Fruit fly (Drosophila melanogaster) whole organism, embryonic: ENCODE data around the gene tth.
A peak's percentile ranks its signal among the peaks of the same experiment; 100 is the strongest.

Experiments
- Atf6 ChIP-seq: fragments of 200-800 bp; sonication (Bioruptor generic); IDR thresholded peaks from 2 replicates; pipeline ENCODE4 v1.3.6; 2022; ENCODE audit warnings: missing biosample characterization, missing genetic modification characterization
- B-H2 ChIP-seq: fragments of 200-800 bp; sonication (Bioruptor generic); optimal IDR thresholded peaks from 2 replicates; lab custom pipeline; 2018; ENCODE audit warnings: missing biosample characterization, mild to moderate bottlenecking, missing genetic modification characterization
- BtbVII ChIP-seq: fragments of 200-800 bp; sonication (Bioruptor generic); optimal IDR thresholded peaks from 3 replicates; lab custom pipeline; 2017; ENCODE audit warnings: missing biosample characterization, mild to moderate bottlenecking, missing genetic modification characterization
- CG12659 ChIP-seq: fragments of 200-800 bp; sonication (Bioruptor generic); optimal IDR thresholded peaks from 3 replicates; lab custom pipeline; 2017; ENCODE audit warnings: mild to moderate bottlenecking, missing biosample characterization, missing genetic modification reagents, missing genetic modification characterization
- CG12942 ChIP-seq: fragments of 200-800 bp; sonication (Bioruptor generic); optimal IDR thresholded peaks from 3 replicates; lab custom pipeline; 2016; ENCODE audit warnings: missing biosample characterization, missing genetic modification characterization
- CG13287 ChIP-seq: fragments of 200-800 bp; sonication (Bioruptor generic); IDR thresholded peaks from 2 replicates; pipeline ENCODE4 v1.3.6; 2022; ENCODE audit warnings: missing biosample characterization, missing genetic modification characterization; ENCODE audit not compliant: partially characterized antibody
- CG16813 ChIP-seq: fragments of 200-800 bp; sonication (Bioruptor generic); IDR thresholded peaks from 3 replicates; pipeline ENCODE4 v1.3.6; 2022; ENCODE audit warnings: missing biosample characterization, missing genetic modification characterization; ENCODE audit not compliant: partially characterized antibody
- CG18262 ChIP-seq: fragments of 200-800 bp; optimal IDR thresholded peaks from 3 replicates; lab custom pipeline; 2019; ENCODE audit warnings: missing biosample characterization, mild to moderate bottlenecking, missing genetic modification characterization, moderate library complexity
- CG18619 ChIP-seq: fragments of 200-800 bp; sonication (Bioruptor generic); optimal IDR thresholded peaks from 3 replicates; lab custom pipeline; 2017; ENCODE audit warnings: missing biosample characterization, mild to moderate bottlenecking, missing genetic modification characterization
- CG2120 ChIP-seq: fragments of 200-800 bp; sonication (Bioruptor generic); optimal IDR thresholded peaks from 3 replicates; lab custom pipeline; 2016; ENCODE audit warnings: missing biosample characterization, missing genetic modification characterization
- CG2875 ChIP-seq: fragments of 200-800 bp; sonication (Bioruptor generic); optimal IDR thresholded peaks from 2 replicates; lab custom pipeline; 2017; ENCODE audit warnings: missing biosample characterization, mild to moderate bottlenecking, missing genetic modification characterization, missing genetic modification reagents
- CG30020 ChIP-seq: fragments of 200-800 bp; optimal IDR thresholded peaks from 2 replicates; lab custom pipeline; 2019; ENCODE audit warnings: missing biosample characterization, mild to moderate bottlenecking, missing genetic modification characterization, moderate library complexity
- CG43689 ChIP-seq: fragments of 200-800 bp; sonication (Bioruptor generic); IDR thresholded peaks from 2 replicates; pipeline ENCODE4 v1.3.6; 2022; ENCODE audit warnings: missing biosample characterization, missing genetic modification characterization
- CG6689 ChIP-seq: fragments of 200-800 bp; sonication (Bioruptor generic); IDR thresholded peaks from 2 replicates; pipeline ENCODE4 v1.3.6; 2022; ENCODE audit warnings: missing biosample characterization, missing genetic modification characterization
- CG7786 ChIP-seq: fragments of 200-800 bp; sonication (Bioruptor generic); optimal IDR thresholded peaks from 2 replicates; lab custom pipeline; 2016; ENCODE audit warnings: missing biosample characterization, missing genetic modification characterization
- CG9797 ChIP-seq: fragments of 200-800 bp; sonication (Bioruptor generic); optimal IDR thresholded peaks from 3 replicates; lab custom pipeline; 2018; ENCODE audit warnings: missing biosample characterization, mild to moderate bottlenecking, missing genetic modification characterization
- Drgx ChIP-seq: fragments of 200-800 bp; sonication (Bioruptor generic); IDR thresholded peaks from 2 replicates; pipeline ENCODE4 v1.3.6; 2022; ENCODE audit warnings: missing biosample characterization, missing genetic modification characterization
- E2f2 ChIP-seq: fragments of 200-800 bp; sonication (Bioruptor generic); IDR thresholded peaks from 2 replicates; pipeline ENCODE4 v1.3.6; 2022; ENCODE audit warnings: missing biosample characterization, missing genetic modification characterization
- H2.0 ChIP-seq: fragments of 200-800 bp; sonication (Bioruptor generic); IDR thresholded peaks from 2 replicates; pipeline ENCODE4 v1.3.6; 2022; ENCODE audit warnings: missing biosample characterization, missing genetic modification characterization
- HLH54F ChIP-seq: fragments of 200-800 bp; sonication (Bioruptor generic); optimal IDR thresholded peaks from 3 replicates; lab custom pipeline; 2016; ENCODE audit warnings: missing biosample characterization, missing genetic modification characterization
- Hey ChIP-seq: fragments of 200-800 bp; sonication (Bioruptor generic); optimal IDR thresholded peaks from 3 replicates; lab custom pipeline; 2018; ENCODE audit warnings: missing biosample characterization, mild to moderate bottlenecking, missing genetic modification characterization
- Hr3 ChIP-seq: fragments of 200-800 bp; sonication (Bioruptor generic); optimal IDR thresholded peaks from 3 replicates; lab custom pipeline; 2016; ENCODE audit warnings: missing biosample characterization, missing genetic modification characterization
- Max ChIP-seq: fragments of 200-800 bp; sonication (Bioruptor generic); optimal IDR thresholded peaks from 2 replicates; lab custom pipeline; 2016; ENCODE audit warnings: missing biosample characterization, mild to moderate bottlenecking, missing genetic modification characterization
- Optix ChIP-seq: fragments of 200-800 bp; sonication (Bioruptor generic); IDR thresholded peaks from 3 replicates; pipeline ENCODE4 v1.3.6; 2022; ENCODE audit warnings: missing biosample characterization, missing genetic modification characterization
- PHDP ChIP-seq: fragments of 200-800 bp; sonication (Bioruptor generic); optimal IDR thresholded peaks from 3 replicates; lab custom pipeline; 2018; ENCODE audit warnings: missing biosample characterization, mild to moderate bottlenecking, missing genetic modification characterization, moderate library complexity
- Ssrp ChIP-seq: fragments of 200-800 bp; sonication (Bioruptor generic); optimal IDR thresholded peaks from 2 replicates; lab custom pipeline; 2018; ENCODE audit warnings: missing biosample characterization, mild to moderate bottlenecking, missing genetic modification characterization, moderate library complexity
- Xbp1 ChIP-seq: fragments of 200-800 bp; sonication (Bioruptor generic); optimal IDR thresholded peaks from 3 replicates; lab custom pipeline; 2016; ENCODE audit warnings: missing biosample characterization, mild to moderate bottlenecking, missing genetic modification characterization
- bsh ChIP-seq, 2 experiments: fragments of 200-800 bp; sonication (Bioruptor generic); optimal IDR thresholded peaks; 2 replicates each; lab custom pipeline; 2017 to 2018; ENCODE audit warnings: mild to moderate bottlenecking in 2 of 2, missing biosample characterization in 2 of 2, missing genetic modification characterization in 2 of 2, moderate library complexity in 1 of 2
- btn ChIP-seq: fragments of 200-800 bp; sonication (Bioruptor generic); optimal IDR thresholded peaks from 2 replicates; lab custom pipeline; 2016; ENCODE audit warnings: missing biosample characterization, missing genetic modification characterization
- chn ChIP-seq: fragments of 200-800 bp; sonication (Bioruptor generic); optimal IDR thresholded peaks from 2 replicates; lab custom pipeline; 2016; ENCODE audit warnings: missing biosample characterization, missing genetic modification characterization
- danr ChIP-seq: fragments of 200-800 bp; sonication (Bioruptor generic); IDR thresholded peaks from 2 replicates; pipeline ENCODE4 v1.3.6; 2022; ENCODE audit warnings: missing biosample characterization, missing genetic modification characterization
- dmrt11E ChIP-seq: fragments of 200-800 bp; sonication (Bioruptor generic); optimal IDR thresholded peaks from 3 replicates; lab custom pipeline; 2018; ENCODE audit warnings: missing biosample characterization, mild to moderate bottlenecking, missing genetic modification characterization, moderate library complexity
- dysf ChIP-seq: fragments of 200-800 bp; sonication (Bioruptor generic); IDR thresholded peaks from 3 replicates; pipeline ENCODE4 v1.3.6; 2022; ENCODE audit warnings: missing biosample characterization, missing genetic modification characterization
- fd3F ChIP-seq: fragments of 200-800 bp; sonication (Bioruptor generic); optimal IDR thresholded peaks from 2 replicates; lab custom pipeline; 2018; ENCODE audit warnings: missing biosample characterization, mild to moderate bottlenecking, missing genetic modification characterization, moderate library complexity
- hb ChIP-seq: fragments of 200-800 bp; sonication (Bioruptor generic); IDR thresholded peaks from 3 replicates; pipeline ENCODE4 v1.3.6; 2022; ENCODE audit warnings: missing biosample characterization, missing genetic modification characterization; ENCODE audit not compliant: partially characterized antibody
- jigr1 ChIP-seq: fragments of 200-800 bp; sonication (Bioruptor generic); IDR thresholded peaks from 3 replicates; pipeline ENCODE4 v1.3.6; 2022; ENCODE audit warnings: missing biosample characterization, missing genetic modification characterization
- ken ChIP-seq: fragments of 200-800 bp; sonication (Bioruptor generic); IDR thresholded peaks from 3 replicates; pipeline ENCODE4 v1.3.6; 2022; ENCODE audit warnings: missing biosample characterization, missing genetic modification characterization
- nerfin-2 ChIP-seq: fragments of 200-800 bp; sonication (Bioruptor generic); IDR thresholded peaks from 2 replicates; pipeline ENCODE4 v1.3.6; 2022; ENCODE audit warnings: missing biosample characterization, missing genetic modification characterization; ENCODE audit not compliant: partially characterized antibody
- org-1 ChIP-seq: fragments of 200-800 bp; sonication (Bioruptor generic); optimal IDR thresholded peaks from 2 replicates; lab custom pipeline; 2017; ENCODE audit warnings: missing biosample characterization, missing genetic modification characterization
- otp ChIP-seq: fragments of 200-800 bp; sonication (Bioruptor generic); IDR thresholded peaks from 3 replicates; pipeline ENCODE4, ENCODE4 v1.3.6; 2022; ENCODE audit warnings: missing biosample characterization, missing genetic modification characterization
- pros ChIP-seq: fragments of 200-800 bp; sonication (Bioruptor generic); optimal IDR thresholded peaks from 3 replicates; lab custom pipeline; 2019; ENCODE audit warnings: missing biosample characterization, mild to moderate bottlenecking, missing genetic modification characterization, moderate library complexity
- ro ChIP-seq: fragments of 200-800 bp; sonication (Bioruptor generic); IDR thresholded peaks from 2 replicates; pipeline ENCODE4 v1.3.6; 2022; ENCODE audit warnings: missing biosample characterization, missing genetic modification characterization
- slbo ChIP-seq: fragments of 200-800 bp; sonication (Bioruptor generic); IDR thresholded peaks from 2 replicates; pipeline ENCODE4 v1.3.6; 2022; ENCODE audit warnings: missing biosample characterization, missing genetic modification characterization
- trem ChIP-seq: fragments of 200-800 bp; optimal IDR thresholded peaks from 3 replicates; lab custom pipeline; 2019; ENCODE audit warnings: missing biosample characterization, mild to moderate bottlenecking, missing genetic modification characterization, moderate library complexity

The tth gene

DNA sequence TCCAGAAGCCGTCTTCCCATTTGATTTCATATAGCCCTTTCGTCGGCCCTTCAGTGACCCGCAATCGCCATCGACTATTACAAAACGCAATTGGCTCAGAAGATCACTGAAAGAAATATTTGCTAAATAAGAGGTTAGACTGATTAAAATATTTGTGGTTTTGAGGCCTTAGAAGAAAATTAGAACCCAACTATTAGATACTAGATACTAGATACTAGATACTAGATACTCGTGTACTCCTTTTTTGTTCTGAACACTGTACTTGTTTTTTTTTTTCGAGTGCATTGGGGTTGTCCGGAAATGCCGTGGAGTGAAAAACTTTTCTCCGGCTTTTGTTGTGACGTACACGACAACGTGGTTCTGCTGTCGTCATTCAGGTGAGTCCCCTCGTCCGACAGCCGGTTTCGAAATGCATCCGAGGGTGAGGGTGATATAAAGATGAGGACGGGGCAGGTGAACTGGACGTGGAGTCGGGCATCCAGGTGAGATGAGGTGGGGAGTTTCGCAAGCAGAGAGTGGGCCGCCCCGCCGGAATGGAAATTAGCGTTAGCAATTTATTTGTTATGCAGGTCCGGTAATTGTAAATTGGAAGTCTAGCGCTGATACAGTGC lies 14.0 kb upstream of the tth start (continued):
- TF ChIP-seq E2f2 (GFP tag; lab: Robert Waterston, UW) = no peak
- TF ChIP-seq ken (GFP tag; lab: Robert Waterston, UW) = no peak
- no peak for TF ChIP-seq BtbVII
- peak; percentile 41 for TF ChIP-seq Xbp1
- TF ChIP-seq Hey (tag; lab: Kevin White, UChicago) = no peak
- TF ChIP-seq CG30020 (tag; lab: Kevin White, UChicago) = no peak
- TF ChIP-seq hb (GFP tag; lab: Robert Waterston, UW) = no peak
- peak; percentile 17 for TF ChIP-seq chn (GFP tag; lab: Kevin White, UChicago)
- TF ChIP-seq CG16813 (GFP tag; lab: Robert Waterston, UW) = no peak
- TF ChIP-seq otp (GFP tag; lab: Robert Waterston, UW) = 0 out of 3 replicates have a peak, but pooled peaks have one; percentile 37
- TF ChIP-seq Drgx (GFP tag; lab: Robert Waterston, UW) = 0 out of 2 replicates have a peak, but pooled peaks have one; percentile 8
- TF ChIP-seq CG18619 (GFP tag; lab: Kevin White, UChicago) = no peak
- TF ChIP-seq CG12942 (GFP tag; lab: Kevin White, UChicago) = no peak
- TF ChIP-seq H2.0 (GFP tag; lab: Robert Waterston, UW) = 0 out of 2 replicates have a peak, but pooled peaks have one; percentile 6
- no peak for TF ChIP-seq trem
- TF ChIP-seq CG2875 (GFP tag; lab: Kevin White, UChicago) = peak; percentile 8
- no peak for TF ChIP-seq nerfin-2 (GFP tag; lab: Robert Waterston, UW)
- TF ChIP-seq CG13287 (GFP tag; lab: Robert Waterston, UW) = no peak
- TF ChIP-seq CG12659 (GFP tag; lab: Kevin White, UChicago) = peak; percentile 1
- TF ChIP-seq danr (GFP tag; lab: Robert Waterston, UW) = 0 out of 2 replicates have a peak, but pooled peaks have one; percentile 20
- TF ChIP-seq CG6689 = 0 out of 2 replicates have a peak, but pooled peaks have one; percentile 27
- no peak for TF ChIP-seq Max
- TF ChIP-seq fd3F = no peak
- TF ChIP-seq Optix (GFP tag; lab: Robert Waterston, UW) = no peak
- no peak for TF ChIP-seq B-H2 (GFP tag; lab: Kevin White, UChicago)
- peak; percentile 14 for TF ChIP-seq org-1 (GFP tag; lab: Kevin White, UChicago)
- TF ChIP-seq CG18262 (tag; lab: Kevin White, UChicago) = peak; percentile 26
- no peak for TF ChIP-seq jigr1 (GFP tag; lab: Robert Waterston, UW)
- TF ChIP-seq dysf (GFP tag; lab: Robert Waterston, UW) = 0 out of 3 replicates have a peak, but pooled peaks have one; percentile 30
- TF ChIP-seq btn (GFP tag; lab: Kevin White, UChicago) = no peak
- TF ChIP-seq CG43689 (GFP tag; lab: Robert Waterston, UW) = no peak
- TF ChIP-seq pros = no peak
- TF ChIP-seq bsh (GFP tag; optimal IDR thresholded peaks at IDR 0.05; lab: Kevin White, UChicago) = peak in 1 of 2 experiments; percentile 67
- TF ChIP-seq HLH54F (GFP tag; lab: Kevin White, UChicago) = no peak
- peak; percentile 32 for TF ChIP-seq CG7786 (GFP tag; lab: Kevin White, UChicago)
- TF ChIP-seq Ssrp (tag; lab: Kevin White, UChicago) = peak; percentile 19
- peak; percentile 24 for TF ChIP-seq CG2120 (GFP tag; lab: Kevin White, UChicago)
- TF ChIP-seq slbo (GFP tag; lab: Robert Waterston, UW) = peak; percentile 21; the same call in 1 of the 2 replicates
- no peak for TF ChIP-seq ro
- peak; percentile 42 for TF ChIP-seq dmrt11E (tag; lab: Kevin White, UChicago)
- no peak for TF ChIP-seq CG9797 (GFP tag; lab: Kevin White, UChicago)
- TF ChIP-seq PHDP (tag; lab: Kevin White, UChicago) = peak; percentile 25
- TF ChIP-seq Atf6 = 0 out of 2 replicates have a peak, but pooled peaks have one; percentile 12
- TF ChIP-seq Hr3 = peak; percentile 16
